Worm (Caenorhabditis elegans) whole organism, late embryonic: Measurements from ENCODE around the gene C08E8.4.

Source experiments
- C08G9.2 ChIP-seq: sonication (generic microtip); optimal IDR thresholded peaks from 2 replicates; lab custom pipeline; 2016; ENCODE audit warnings: mild to moderate bottlenecking, missing genetic modification characterization, moderate library complexity, missing compliant biosample characterization
- C38D4.7 ChIP-seq: fragments of 200-800 bp; sonication (Bioruptor generic); optimal IDR thresholded peaks from 2 replicates; lab custom pipeline; 2018; ENCODE audit warnings: mild to moderate bottlenecking, missing genetic modification characterization, moderate library complexity, missing compliant biosample characterization
- K02D7.2 ChIP-seq: sonication (generic microtip); optimal IDR thresholded peaks from 2 replicates; lab custom pipeline; 2017; ENCODE audit warnings: mild to moderate bottlenecking, missing genetic modification characterization, missing compliant biosample characterization
- T23F11.4 ChIP-seq: fragments of 200-800 bp; sonication (Bioruptor generic); optimal IDR thresholded peaks from 2 replicates; lab custom pipeline; 2018; ENCODE audit warnings: mild to moderate bottlenecking, missing genetic modification characterization, missing compliant biosample characterization
- ahr-1 ChIP-seq: sonication (generic microtip); optimal IDR thresholded peaks from 2 replicates; lab custom pipeline; 2016; ENCODE audit warnings: missing genetic modification characterization, missing compliant biosample characterization
- ama-1 ChIP-seq: fragments of 150-350 bp; optimal IDR thresholded peaks from 2 replicates; lab custom pipeline; 2014
- ceh-14 ChIP-seq: sonication (generic microtip); optimal IDR thresholded peaks from 2 replicates; lab custom pipeline; 2016; ENCODE audit warnings: missing genotype, missing genetic modification characterization, missing compliant biosample characterization
- ceh-18 ChIP-seq: sonication (generic microtip); optimal IDR thresholded peaks from 2 replicates; lab custom pipeline; 2016; ENCODE audit warnings: missing genetic modification characterization, missing compliant biosample characterization
- ceh-22 ChIP-seq: sonication (generic microtip); optimal IDR thresholded peaks from 2 replicates; lab custom pipeline; 2017; ENCODE audit warnings: missing biosample characterization, missing genetic modification characterization
- ceh-24 ChIP-seq: sonication (generic microtip); optimal IDR thresholded peaks from 2 replicates; lab custom pipeline; 2016; ENCODE audit warnings: mild to moderate bottlenecking, missing genetic modification characterization, missing compliant biosample characterization
- ceh-30 ChIP-seq: fragments of 150-350 bp; optimal IDR thresholded peaks from 2 replicates; lab custom pipeline; 2014; ENCODE audit warnings: missing biosample characterization, missing genetic modification characterization
- ceh-6 ChIP-seq: fragments of 200-800 bp; sonication (Bioruptor generic); optimal IDR thresholded peaks from 2 replicates; lab custom pipeline; 2018; ENCODE audit warnings: mild to moderate bottlenecking, missing genetic modification characterization, missing compliant biosample characterization
- dmd-4 ChIP-seq: sonication (generic microtip); optimal IDR thresholded peaks from 2 replicates; lab custom pipeline; 2016; ENCODE audit warnings: borderline replicate concordance, missing genetic modification characterization, missing compliant biosample characterization
- elt-2 ChIP-seq: sonication (generic microtip); optimal IDR thresholded peaks from 2 replicates; lab custom pipeline; 2016; ENCODE audit warnings: missing genetic modification reagents, missing genetic modification characterization, missing compliant biosample characterization
- ets-4 ChIP-seq: sonication (generic microtip); optimal IDR thresholded peaks from 2 replicates; lab custom pipeline; 2016; ENCODE audit warnings: missing genetic modification characterization, missing compliant biosample characterization
- fkh-10 ChIP-seq: fragments of 150-350 bp; optimal IDR thresholded peaks from 2 replicates; lab custom pipeline; 2014; ENCODE audit warnings: missing biosample characterization, missing genetic modification reagents, missing genetic modification characterization
- fkh-6 ChIP-seq: sonication (generic microtip); optimal IDR thresholded peaks from 2 replicates; lab custom pipeline; 2016; ENCODE audit warnings: missing genetic modification characterization, missing compliant biosample characterization
- hlh-15 ChIP-seq: sonication (generic microtip); optimal IDR thresholded peaks from 2 replicates; lab custom pipeline; 2016; ENCODE audit warnings: missing genetic modification characterization, missing compliant biosample characterization
- hlh-8 ChIP-seq: sonication (generic microtip); optimal IDR thresholded peaks from 2 replicates; lab custom pipeline; 2016; ENCODE audit warnings: missing genotype, missing genetic modification characterization, missing compliant biosample characterization
- lim-6 ChIP-seq: sonication (generic microtip); optimal IDR thresholded peaks from 2 replicates; lab custom pipeline; 2016; ENCODE audit warnings: missing genetic modification characterization, missing compliant biosample characterization
- lin-11 ChIP-seq: fragments of 200-800 bp; sonication (Bioruptor generic); optimal IDR thresholded peaks from 2 replicates; lab custom pipeline; 2018; ENCODE audit warnings: mild to moderate bottlenecking, missing genetic modification characterization, missing compliant biosample characterization
- mec-3 ChIP-seq: sonication (generic microtip); optimal IDR thresholded peaks from 2 replicates; lab custom pipeline; 2016; ENCODE audit warnings: borderline replicate concordance, missing genetic modification characterization, missing compliant biosample characterization
- nhr-11 ChIP-seq: fragments of 150-350 bp; optimal IDR thresholded peaks from 2 replicates; lab custom pipeline; 2014; ENCODE audit warnings: missing biosample characterization, missing genetic modification characterization
- npax-4 ChIP-seq: sonication (generic microtip); optimal IDR thresholded peaks from 2 replicates; lab custom pipeline; 2016; ENCODE audit warnings: missing genetic modification characterization, missing compliant biosample characterization
- pag-3 ChIP-seq: sonication (generic microtip); optimal IDR thresholded peaks from 2 replicates; lab custom pipeline; 2016; ENCODE audit warnings: missing compliant biosample characterization, missing genetic modification characterization, borderline replicate concordance
- pax-1 ChIP-seq: fragments of 150-350 bp; optimal IDR thresholded peaks from 2 replicates; lab custom pipeline; 2014; ENCODE audit warnings: missing biosample characterization, missing genetic modification characterization
- pha-2 ChIP-seq: sonication (generic microtip); optimal IDR thresholded peaks from 2 replicates; lab custom pipeline; 2017; ENCODE audit warnings: mild to moderate bottlenecking, missing genetic modification characterization, missing compliant biosample characterization
- pha-4 ChIP-seq: fragments of 150-350 bp; optimal IDR thresholded peaks from 2 replicates; lab custom pipeline; 2018; ENCODE audit warnings: missing biosample characterization, missing genetic modification reagents, missing genetic modification characterization
- ref-2 ChIP-seq: sonication (generic microtip); optimal IDR thresholded peaks from 2 replicates; lab custom pipeline; 2016; ENCODE audit warnings: missing genetic modification characterization, missing compliant biosample characterization
- sdc-2 ChIP-seq: sonication (generic microtip); optimal IDR thresholded peaks from 2 replicates; lab custom pipeline; 2016; ENCODE audit warnings: missing genotype, missing genetic modification characterization, missing compliant biosample characterization
- sox-2 ChIP-seq: fragments of 200-800 bp; sonication (Bioruptor generic); IDR thresholded peaks from 2 replicates; pipeline ENCODE4 v1.3.6; 2022; ENCODE audit warnings: missing genetic modification reagents, missing genetic modification characterization, missing compliant biosample characterization
- syd-9 ChIP-seq: sonication (generic microtip); optimal IDR thresholded peaks from 2 replicates; lab custom pipeline; 2016; ENCODE audit warnings: mild to moderate bottlenecking, missing genetic modification characterization, moderate library complexity, missing compliant biosample characterization
- tbx-7 ChIP-seq: sonication (generic microtip); optimal IDR thresholded peaks from 2 replicates; lab custom pipeline; 2016; ENCODE audit warnings: missing genotype, missing genetic modification characterization, missing compliant biosample characterization
- ttx-3 ChIP-seq: sonication (generic microtip); optimal IDR thresholded peaks from 2 replicates; lab custom pipeline; 2016; ENCODE audit warnings: missing genetic modification reagents, missing genetic modification characterization, missing compliant biosample characterization
- unc-42 ChIP-seq: sonication (generic microtip); optimal IDR thresholded peaks from 2 replicates; lab custom pipeline; 2016; ENCODE audit warnings: missing genotype, missing genetic modification characterization, missing compliant biosample characterization
- unc-86 ChIP-seq: sonication (generic microtip); optimal IDR thresholded peaks from 2 replicates; lab custom pipeline; 2016; ENCODE audit warnings: missing genetic modification characterization, missing compliant biosample characterization
- ztf-16 ChIP-seq: sonication (generic microtip); optimal IDR thresholded peaks from 2 replicates; lab custom pipeline; 2017; ENCODE audit warnings: missing genetic modification characterization, missing compliant biosample characterization

The C08E8.4 gene

ce11 chrV:18346080-18346479 lies 25.6 kb upstream of the C08E8.4 start:
- TF ChIP-seq npax-4 (tag; lab: Kevin White, UChicago) (no peak), pax-1 (tag; lab: Kevin White, UChicago) (no peak), ahr-1 (tag; lab: Kevin White, UChicago) (no peak), elt-2 (tag; lab: Kevin White, UChicago) (peak; percentile 99)

- TF ChIP-seq fkh-10 (no peak), nhr-11 (tag; lab: Kevin White, UChicago) (no peak), ceh-22 (tag; lab: Kevin White, UChicago) (no peak), syd-9 (no peak), dmd-4 (tag; lab: Kevin White, UChicago) (no peak), sox-2 (no peak), pha-4 (tag; lab: Kevin White, UChicago) (no peak), pha-2 (tag; lab: Kevin White, UChicago) (no peak), ceh-24 (tag; lab: Kevin White, UChicago) (no peak), ceh-6 (GFP tag; lab: Kevin White, UChicago) (no peak), fkh-6 (tag; lab: Kevin White, UChicago) (no peak), lin-11 (tag; lab: Kevin White, UChicago) (no peak), pag-3 (tag; lab: Kevin White, UChicago) (no peak), unc-42 (no peak), ceh-14 (tag; lab: Kevin White, UChicago) (no peak), elt-2 (tag; lab: Kevin White, UChicago) (no peak), ttx-3 (tag; lab: Kevin White, UChicago) (no peak)
Measured at ce11 chrV:18350046-18350445, 21.6 kb upstream of the C08E8.4 start, which contains the start of gene C08E8.3. Gene C08E8.3, plus strand, starts transcription at chrV:18350129.

ce11 chrV:18350721-18351120 lies 20.9 kb upstream of the C08E8.4 start, which contains the start of gene C08E8.11:
Gene C08E8.11, plus strand, starts transcription at chrV:18351021.
- no peak for TF ChIP-seq C38D4.7 (GFP tag; lab: Kevin White, UChicago)
- TF ChIP-seq ceh-30 (tag; lab: Kevin White, UChicago) = no peak
- no peak for TF ChIP-seq ztf-16 (tag; lab: Kevin White, UChicago)
- TF ChIP-seq ceh-18 (tag; lab: Kevin White, UChicago) = no peak
- TF ChIP-seq K02D7.2 = no peak
- no peak for TF ChIP-seq ama-1
- no peak for TF ChIP-seq sdc-2 (tag; lab: Kevin White, UChicago)
- TF ChIP-seq unc-86 (tag; lab: Kevin White, UChicago) = no peak
- no peak for TF ChIP-seq mec-3 (tag; lab: Kevin White, UChicago)
- no peak for TF ChIP-seq hlh-8
- TF ChIP-seq lin-11 (tag; lab: Kevin White, UChicago) = no peak

- TF ChIP-seq sdc-2 (tag; lab: Kevin White, UChicago) (no peak), ceh-30 (tag; lab: Kevin White, UChicago) (peak; percentile 28)
Measured at ce11 chrV:18354299-18354698, 17.3 kb upstream of the C08E8.4 start.

ce11 chrV:18355742-18356141 lies 15.9 kb upstream of the C08E8.4 start, which contains the start of gene C08E8.2:
Gene C08E8.2, minus strand, starts transcription at chrV:18355842.
- TF ChIP-seq hlh-15 (tag; lab: Kevin White, UChicago) (no peak), ets-4 (tag; lab: Kevin White, UChicago) (no peak), nhr-11 (tag; lab: Kevin White, UChicago) (no peak), T23F11.4 (GFP tag; lab: Kevin White, UChicago) (no peak), ama-1 (no peak), lim-6 (tag; lab: Kevin White, UChicago) (no peak), ref-2 (tag; lab: Kevin White, UChicago) (no peak), C08G9.2 (tag; lab: Kevin White, UChicago) (no peak), tbx-7 (tag; lab: Kevin White, UChicago) (no peak)
